Fruit fly (Drosophila melanogaster) whole organism, embryonic: ENCODE data around the gene CG11241.

ENCODE experiments used
- HmgD ChIP-seq: fragments of 200-800 bp; sonication (Bioruptor generic); optimal IDR thresholded peaks from 3 replicates; lab custom pipeline; 2016; ENCODE audit warnings: missing biosample characterization, missing genetic modification characterization
- Optix ChIP-seq: fragments of 200-800 bp; sonication (Bioruptor generic); IDR thresholded peaks from 3 replicates; pipeline ENCODE4 v1.3.6; 2022; ENCODE audit warnings: missing biosample characterization, missing genetic modification characterization

- peak; percentile 41 for TF ChIP-seq HmgD (GFP tag; lab: Kevin White, UChicago)
- peak; percentile 32; the same call in 1 of the 3 replicates for TF ChIP-seq Optix (GFP tag; lab: Robert Waterston, UW)
These were observed 21.0 kb downstream of the CG11241 start, which contains the start of the genes ArfGAP3 and CG32452 for dm6 chr3L:22717137-22717767.
